Fruit fly (Drosophila melanogaster) whole organism, adult: ENCODE data around the gene Droj2.

Source experiments
- CG11617 ChIP-seq: fragments of 200-800 bp; sonication (Bioruptor generic); optimal IDR thresholded peaks from 2 replicates; lab custom pipeline; 2017; ENCODE audit warnings: mild to moderate bottlenecking, missing biosample characterization, missing genetic modification reagents, missing genetic modification characterization
- CG1620 ChIP-seq: fragments of 200-800 bp; sonication (Bioruptor generic); optimal IDR thresholded peaks from 2 replicates; lab custom pipeline; 2016; ENCODE audit warnings: missing biosample characterization, missing genetic modification characterization
- CG7045 ChIP-seq: fragments of 200-800 bp; sonication (Bioruptor generic); optimal IDR thresholded peaks from 2 replicates; lab custom pipeline; 2017; ENCODE audit warnings: missing biosample characterization, mild to moderate bottlenecking, missing genetic modification characterization
- CG7101 ChIP-seq: fragments of 200-800 bp; sonication (Bioruptor generic); optimal IDR thresholded peaks from 2 replicates; lab custom pipeline; 2018; ENCODE audit warnings: missing biosample characterization, mild to moderate bottlenecking, missing genetic modification characterization, moderate library complexity
- Crg-1 ChIP-seq: fragments of 200-800 bp; sonication (Bioruptor generic); optimal IDR thresholded peaks from 2 replicates; lab custom pipeline; 2016; ENCODE audit warnings: missing biosample characterization, missing genetic modification characterization
- Hr96 ChIP-seq: fragments of 200-800 bp; sonication (Bioruptor generic); optimal IDR thresholded peaks from 2 replicates; lab custom pipeline; 2016; ENCODE audit warnings: missing biosample characterization, missing genetic modification characterization
- Mnt ChIP-seq: fragments of 200-800 bp; sonication (Bioruptor generic); optimal IDR thresholded peaks from 2 replicates; lab custom pipeline; 2016; ENCODE audit warnings: missing biosample characterization, mild to moderate bottlenecking, missing genetic modification characterization
- cic ChIP-seq: fragments of 200-800 bp; sonication (Bioruptor generic); optimal IDR thresholded peaks from 2 replicates; lab custom pipeline; 2017; ENCODE audit warnings: missing biosample characterization, mild to moderate bottlenecking, missing genetic modification characterization, moderate library complexity
- cnc ChIP-seq, 2 experiments: fragments of >200 bp; optimal IDR thresholded peaks; 2 replicates each; lab custom pipeline; 2017
- kay ChIP-seq: fragments of 200-800 bp; sonication (Bioruptor generic); peaks from one replicate; lab custom pipeline; 2016; ENCODE audit warnings: missing biosample characterization, missing genetic modification characterization, borderline replicate concordance
- pad ChIP-seq: fragments of 200-800 bp; sonication (Bioruptor generic); optimal IDR thresholded peaks from 3 replicates; lab custom pipeline; 2017; ENCODE audit warnings: missing biosample characterization, missing genetic modification characterization, mild to moderate bottlenecking, moderate library complexity, missing genetic modification reagents
- tj ChIP-seq: fragments of 200-800 bp; sonication (Bioruptor generic); optimal IDR thresholded peaks from 3 replicates; lab custom pipeline; 2017; ENCODE audit warnings: missing biosample characterization, mild to moderate bottlenecking, missing genetic modification characterization, moderate library complexity
- toe ChIP-seq: fragments of 200-800 bp; sonication (Bioruptor generic); optimal IDR thresholded peaks from 2 replicates; lab custom pipeline; 2016; ENCODE audit warnings: missing biosample characterization, missing genetic modification characterization

- no peak for TF ChIP-seq kay (GFP tag; lab: Kevin White, UChicago)
- TF ChIP-seq CG1620, result no peak
- TF ChIP-seq Crg-1 (GFP tag; lab: Kevin White, UChicago), result no peak
- no peak for TF ChIP-seq CG7045 (GFP tag; lab: Kevin White, UChicago)
- no peak for TF ChIP-seq Hr96
- TF ChIP-seq tj (GFP tag; lab: Kevin White, UChicago), result no peak
- TF ChIP-seq cnc (optimal IDR thresholded peaks at IDR 0.05; lab: Kevin White, UChicago), result no peak
- no peak for TF ChIP-seq cic (GFP tag; lab: Kevin White, UChicago)
- no peak for TF ChIP-seq Mnt (GFP tag; lab: Kevin White, UChicago)
- no peak for TF ChIP-seq toe (GFP tag; lab: Kevin White, UChicago)
- no peak for TF ChIP-seq CG7101 (tag; lab: Kevin White, UChicago)
- no peak for TF ChIP-seq pad (GFP tag; lab: Kevin White, UChicago)
- TF ChIP-seq CG11617 (GFP tag; lab: Kevin White, UChicago), result no peak
These were observed 8.6 kb downstream of the Droj2 start for dm6 chr3R:13390490-13390889.
